Worm (Caenorhabditis elegans) whole organism, L2 larva: ENCODE measurements around the gene slc-25A18.2.

Source experiments
- ZK546.5 ChIP-seq: sonication (generic microtip); optimal IDR thresholded peaks from 2 replicates; lab custom pipeline; 2017; ENCODE audit warnings: missing biosample characterization, missing genetic modification characterization
- ama-1 ChIP-seq: fragments of 150-350 bp; optimal IDR thresholded peaks from 2 replicates; lab custom pipeline; 2018; ENCODE audit warnings: inconsistent platforms
- elt-3 ChIP-seq: sonication (generic microtip); optimal IDR thresholded peaks from 2 replicates; lab custom pipeline; 2017; ENCODE audit warnings: missing biosample characterization, missing genetic modification characterization
- lin-13 ChIP-seq: fragments of 150-350 bp; optimal IDR thresholded peaks from 2 replicates; lab custom pipeline; 2014; ENCODE audit warnings: missing biosample characterization, missing genetic modification reagents, missing genetic modification characterization
- nhr-77 ChIP-seq: fragments of 150-350 bp; optimal IDR thresholded peaks from 2 replicates; lab custom pipeline; 2014; ENCODE audit warnings: missing biosample characterization, missing genetic modification characterization
- peb-1 ChIP-seq: fragments of 150-350 bp; optimal IDR thresholded peaks from 2 replicates; lab custom pipeline; 2014; ENCODE audit warnings: missing biosample characterization, missing genetic modification characterization
- skn-1 ChIP-seq: sonication (generic microtip); optimal IDR thresholded peaks from 2 replicates; lab custom pipeline; 2017; ENCODE audit warnings: missing biosample characterization, missing genetic modification characterization
- snpc-4 ChIP-seq: fragments of 150-350 bp; optimal IDR thresholded peaks from 2 replicates; lab custom pipeline; 2014; ENCODE audit warnings: missing biosample characterization, missing genetic modification characterization
- ztf-4 ChIP-seq: fragments of 150-350 bp; optimal IDR thresholded peaks from 2 replicates; lab custom pipeline; 2014; ENCODE audit warnings: missing biosample characterization, missing genetic modification characterization

ce11 chrIV:7433858-7434257, 41.0 kb upstream of the slc-25A18.2 start, which contains the start of gene B0496.11:
- no peak for TF ChIP-seq ZK546.5 (tag; lab: Kevin White, UChicago)
- TF ChIP-seq ama-1 (lab: Kevin White, UChicago): no peak
- TF ChIP-seq elt-3: no peak
- no peak for TF ChIP-seq snpc-4 (tag; lab: Kevin White, UChicago)
- no peak for TF ChIP-seq lin-13 (GFP tag; lab: Kevin White, UChicago)
- no peak for TF ChIP-seq nhr-77 (tag; lab: Kevin White, UChicago)
- no peak for TF ChIP-seq peb-1 (tag; lab: Kevin White, UChicago)
- no peak for TF ChIP-seq skn-1 (tag; lab: Kevin White, UChicago)
- TF ChIP-seq ztf-4: no peak
